Worm (Caenorhabditis elegans) whole organism, early embryonic: ENCODE results near the gene C09H10.4.

ENCODE experiments used
- B0310.2 ChIP-seq: sonication (generic microtip); optimal IDR thresholded peaks from 2 replicates; lab custom pipeline; 2016; ENCODE audit warnings: mild to moderate bottlenecking, missing genetic modification characterization, missing compliant biosample characterization
- ama-1 ChIP-seq: fragments of 150-350 bp; optimal IDR thresholded peaks from 2 replicates; lab custom pipeline; 2014
- ceh-13 ChIP-seq: fragments of 200-800 bp; sonication (Bioruptor generic); optimal IDR thresholded peaks from 2 replicates; lab custom pipeline; 2018; ENCODE audit warnings: mild to moderate bottlenecking, missing genetic modification characterization, missing compliant biosample characterization
- ets-7 ChIP-seq: sonication (generic microtip); optimal IDR thresholded peaks from 2 replicates; lab custom pipeline; 2016; ENCODE audit warnings: missing genotype, missing genetic modification characterization, missing compliant biosample characterization
- hmbx-1 ChIP-seq: sonication (generic microtip); optimal IDR thresholded peaks from 2 replicates; lab custom pipeline; 2016; ENCODE audit warnings: mild to moderate bottlenecking, missing genetic modification characterization, missing compliant biosample characterization
- scrt-1 ChIP-seq: fragments of 200-800 bp; sonication (Bioruptor generic); IDR thresholded peaks from 2 replicates; pipeline ENCODE4 v1.3.6; 2022; ENCODE audit warnings: missing genetic modification characterization, missing compliant biosample characterization
- sea-1 ChIP-seq: fragments of 200-800 bp; sonication (Bioruptor generic); conservative IDR thresholded peaks from 2 replicates; pipeline ENCODE4 v1.3.6; 2022; ENCODE audit warnings: missing genetic modification characterization, missing compliant biosample characterization
- tbx-11 ChIP-seq: fragments of 200-800 bp; sonication (Bioruptor generic); IDR thresholded peaks from 2 replicates; pipeline ENCODE4 v1.3.6; 2022; ENCODE audit warnings: missing genetic modification characterization, missing compliant biosample characterization

DNA sequence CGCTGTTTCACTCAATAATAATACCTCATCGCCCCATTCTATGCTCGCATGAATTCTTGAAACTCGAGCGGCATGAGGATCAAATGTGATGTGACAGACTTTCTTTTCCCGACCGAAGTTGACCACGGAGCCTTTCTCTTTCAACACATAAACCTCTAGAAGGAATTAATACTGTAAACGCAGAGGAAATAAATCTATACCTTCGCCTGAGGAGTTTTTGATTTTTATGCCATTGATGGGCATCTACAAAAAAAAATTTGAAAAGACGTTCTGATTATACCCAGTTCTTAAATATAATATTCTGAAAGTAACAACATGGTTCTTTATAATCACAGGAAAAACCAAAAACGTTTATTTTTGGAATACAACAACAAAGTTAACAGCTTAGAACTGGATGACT, 3.7 kb upstream of the C09H10.4 start, which contains the start of gene nbs-1:
- TF ChIP-seq tbx-11 (no peak), B0310.2 (tag; lab: Kevin White, UChicago) (no peak), hmbx-1 (tag; lab: Kevin White, UChicago) (no peak), ama-1 (no peak), ets-7 (tag; lab: Kevin White, UChicago) (no peak), scrt-1 (GFP tag; lab: Robert Waterston, UW) (no peak), sea-1 (GFP tag; lab: Robert Waterston, UW) (no peak), ceh-13 (no peak)
